Worm (Caenorhabditis elegans): ENCODE results near the gene F42A6.5.
"Not testable (repeated sequence)": the region's sequence is repeated elsewhere in the genome, so short reads cannot be mapped to it uniquely, and the experiment has no call there.

The F42A6.5 gene

ce11 chrIV:3308885-3309284, 22.8 kb downstream of the F42A6.5 start:
- TF ChIP-seq lsy-2 (tag; optimal IDR thresholded peaks at IDR 0.05) (no peak), ceh-83 (GFP tag; optimal IDR thresholded peaks at IDR 0.05) (no peak), pha-4 (tag; optimal IDR thresholded peaks at IDR 0.05) (no peak), unc-62 (GFP tag; optimal IDR thresholded peaks at IDR 0.05) (no peak), nhr-76 (tag; optimal IDR thresholded peaks at IDR 0.05) (no peak), ces-1 (GFP tag; optimal IDR thresholded peaks at IDR 0.05) (no peak), nhr-2 (tag; optimal IDR thresholded peaks at IDR 0.05) (no peak), ztf-11 (tag; optimal IDR thresholded peaks at IDR 0.05) (no peak), mep-1 (tag; optimal IDR thresholded peaks at IDR 0.05) (no peak), ham-2 (GFP tag; optimal IDR thresholded peaks at IDR 0.05) (no peak), snpc-4 (tag; optimal IDR thresholded peaks at IDR 0.05) (no peak), zip-8 (tag; optimal IDR thresholded peaks at IDR 0.05) (no peak), mls-2 (tag; optimal IDR thresholded peaks at IDR 0.05) (no peak), lin-32 (GFP tag; optimal IDR thresholded peaks at IDR 0.05) (no peak), sptf-1 (tag; optimal IDR thresholded peaks at IDR 0.05) (no peak), nhr-237 (tag; optimal IDR thresholded peaks at IDR 0.05) (no peak), bed-3 (GFP tag; optimal IDR thresholded peaks at IDR 0.05) (no peak), unc-120 (tag; optimal IDR thresholded peaks at IDR 0.05; ENCODE audit: poor library complexity, severe bottlenecking) (no peak)

DNA sequence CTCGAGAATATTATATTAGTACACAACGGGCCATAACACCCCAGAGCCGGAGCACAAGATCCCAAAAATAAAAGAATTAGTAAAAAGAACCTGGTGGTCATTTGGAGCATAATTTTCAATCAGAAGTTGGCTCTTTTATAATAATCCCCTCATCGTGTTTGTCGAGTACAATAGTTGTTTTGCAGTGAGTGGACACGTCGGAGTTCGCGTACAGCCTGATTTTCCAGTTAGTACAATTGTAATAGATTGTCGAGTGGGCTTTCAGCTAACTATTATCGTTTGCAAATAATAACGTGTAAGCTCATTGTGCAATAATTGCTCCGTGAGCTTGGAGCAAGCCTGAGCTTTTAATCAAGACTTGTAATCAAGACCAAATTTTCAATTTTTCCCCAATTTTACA, 24.2 kb downstream of the F42A6.5 start, which contains the start of gene W08E12.9:
Gene W08E12.9, minus strand, starts transcription at position 101 of the 400 bp plus-strand sequence.
- TF ChIP-seq zip-8 (tag; optimal IDR thresholded peaks at IDR 0.05) = no peak

DNA sequence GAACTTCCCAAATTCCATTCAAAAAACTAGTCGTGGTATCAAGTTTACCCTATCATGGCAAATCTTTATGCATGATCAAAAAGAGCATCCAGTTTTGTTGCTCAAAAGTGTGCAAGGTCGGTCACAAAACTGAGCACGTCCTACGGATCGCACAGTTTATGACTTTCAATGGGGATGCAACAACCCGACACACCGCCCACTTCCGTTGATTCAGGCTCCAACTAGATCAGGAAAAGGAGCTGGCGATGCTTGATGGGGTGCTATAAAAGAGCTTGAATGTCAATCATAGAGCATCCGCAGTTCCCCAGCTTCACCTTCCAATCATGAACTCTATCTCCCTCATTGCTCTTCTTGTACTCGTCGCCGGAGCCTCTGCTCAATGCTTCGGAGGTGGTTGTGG, 26.1 kb downstream of the F42A6.5 start, which contains the start of gene W08E12.2:
Gene W08E12.2, plus strand, starts transcription at position 301 of the 400 bp plus-strand sequence.
- no peak for TF ChIP-seq unc-62 (GFP tag; optimal IDR thresholded peaks at IDR 0.05)
- TF ChIP-seq cnd-1 (tag; optimal IDR thresholded peaks at IDR 0.05) = no peak
- TF ChIP-seq nhr-28 (tag; optimal IDR thresholded peaks at IDR 0.05) = no peak
- no peak for TF ChIP-seq mab-5 (tag; optimal IDR thresholded peaks at IDR 0.05)

DNA sequence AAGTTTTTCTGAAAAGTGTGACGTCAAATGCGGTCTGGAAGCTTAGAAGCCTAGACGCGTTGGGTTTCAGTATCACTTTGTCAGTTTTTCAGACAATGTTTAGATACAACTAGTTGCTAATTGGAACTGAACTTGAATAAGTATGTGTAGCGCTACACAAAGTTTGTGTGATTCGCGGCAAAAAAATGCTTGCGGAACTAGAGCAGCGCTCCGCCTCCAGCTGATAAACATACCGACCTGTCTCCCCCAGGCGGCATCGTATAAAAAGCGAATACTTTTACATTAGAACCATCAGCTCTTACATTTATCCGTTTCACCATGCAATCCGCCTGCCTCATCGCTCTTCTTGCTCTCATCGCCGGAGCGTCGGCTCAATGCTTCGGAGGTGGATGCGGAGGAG, 28.0 kb downstream of the F42A6.5 start, which contains the start of gene idpp-12:
Gene idpp-12, plus strand, starts transcription at position 301 of the 400 bp plus-strand sequence.
- not testable (repeated sequence) for TF ChIP-seq mab-5 (tag; optimal IDR thresholded peaks at IDR 0.05); unc-62 (GFP tag; optimal IDR thresholded peaks at IDR 0.05); lsy-2 (tag; optimal IDR thresholded peaks at IDR 0.05)

ce11 chrIV:3302058-3302457, 29.6 kb downstream of the F42A6.5 start, which contains the start of gene W08E12.4:
Gene W08E12.4 (plus strand): TSS chrIV:3302358.
- TF ChIP-seq tbx-8 (GFP tag; optimal IDR thresholded peaks at IDR 0.05); hlh-1 (tag; optimal IDR thresholded peaks at IDR 0.05); mab-5 (tag; optimal IDR thresholded peaks at IDR 0.05): not testable (repeated sequence)

DNA sequence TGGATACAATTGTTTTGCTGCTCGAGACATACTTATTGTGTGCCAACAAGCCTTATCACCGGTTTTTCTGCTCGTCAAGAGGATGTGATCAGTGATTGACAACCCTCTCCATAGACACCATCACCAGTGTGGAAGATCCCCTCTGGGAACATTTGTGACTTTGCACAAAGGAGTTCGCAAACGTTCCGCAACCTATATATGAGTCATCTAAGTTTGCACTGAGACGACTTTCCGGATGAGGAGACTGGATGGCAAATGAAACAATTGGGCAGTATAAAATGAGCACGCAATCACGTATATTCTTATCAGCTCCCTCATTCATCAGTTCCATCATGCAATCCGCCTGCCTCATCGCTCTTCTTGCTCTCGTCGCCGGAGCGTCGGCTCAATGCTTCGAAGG, 31.2 kb downstream of the F42A6.5 start, which contains the start of gene W08E12.5:
Gene W08E12.5, plus strand, starts transcription at position 301 of the 400 bp plus-strand sequence.
- TF ChIP-seq tbx-8 (GFP tag; optimal IDR thresholded peaks at IDR 0.05) = no peak
- no peak for TF ChIP-seq lsy-2 (tag; optimal IDR thresholded peaks at IDR 0.05)
- no peak for TF ChIP-seq mls-2 (tag; optimal IDR thresholded peaks at IDR 0.05)
- no peak for TF ChIP-seq pha-4 (tag; optimal IDR thresholded peaks at IDR 0.05)
- TF ChIP-seq nhr-2 (tag; optimal IDR thresholded peaks at IDR 0.05) = no peak
- no peak for TF ChIP-seq unc-62 (GFP tag; optimal IDR thresholded peaks at IDR 0.05)
- no peak for TF ChIP-seq blmp-1 (tag; optimal IDR thresholded peaks at IDR 0.05)
- TF ChIP-seq elt-3 (tag; optimal IDR thresholded peaks at IDR 0.05) = no peak
- TF ChIP-seq hlh-1 (tag; optimal IDR thresholded peaks at IDR 0.05) = no peak
- TF ChIP-seq lin-13 (tag; optimal IDR thresholded peaks at IDR 0.05) = no peak
- TF ChIP-seq M03D4.4 (tag; optimal IDR thresholded peaks at IDR 0.05) = no peak
- TF ChIP-seq unc-39 (tag; optimal IDR thresholded peaks at IDR 0.05) = no peak
- TF ChIP-seq nhr-12 (tag; optimal IDR thresholded peaks at IDR 0.05) = no peak
- no peak for TF ChIP-seq nhr-28 (tag; optimal IDR thresholded peaks at IDR 0.05)
- no peak for TF ChIP-seq mep-1 (tag; optimal IDR thresholded peaks at IDR 0.05)
- no peak for TF ChIP-seq ceh-43 (GFP tag; optimal IDR thresholded peaks at IDR 0.05)

Data from whole organism, mixed stage, embryonic.